Worm (Caenorhabditis elegans) whole organism, L4/young adult: Measurements from ENCODE around the gene phat-3.

Source experiments
- W03F9.2 ChIP-seq: fragments of 150-350 bp; optimal IDR thresholded peaks from 2 replicates; lab custom pipeline; 2014; ENCODE audit warnings: missing biosample characterization, missing genetic modification characterization
- dao-5 ChIP-seq: sonication (generic microtip); optimal IDR thresholded peaks from 2 replicates; lab custom pipeline; 2016; ENCODE audit warnings: missing genotype, missing genetic modification characterization, moderate library complexity, missing compliant biosample characterization
- him-1 ChIP-seq: sonication (generic microtip); optimal IDR thresholded peaks from 2 replicates; lab custom pipeline; 2016; ENCODE audit warnings: missing genotype, missing genetic modification reagents, missing genetic modification characterization, missing compliant biosample characterization

The phat-3 gene

DNA sequence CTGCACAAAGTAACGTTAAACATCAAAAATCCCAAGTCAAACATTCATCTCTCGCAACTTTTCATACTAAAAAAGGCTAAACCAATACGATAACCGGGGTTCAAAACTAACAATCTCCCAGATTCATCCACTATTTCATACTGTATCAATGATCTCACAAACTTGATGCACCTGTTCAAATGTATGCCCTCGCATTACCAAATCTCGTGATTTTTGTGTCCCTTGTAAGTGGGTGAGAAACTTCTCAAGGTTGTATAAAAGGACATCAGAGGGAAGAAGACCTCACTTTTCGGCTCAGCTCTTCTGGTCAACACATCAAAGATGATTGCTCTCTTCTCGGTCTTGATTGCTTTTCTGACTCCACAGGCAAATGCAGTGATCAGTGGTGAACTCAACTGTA lies at the start of gene phat-3:
Gene phat-3 (plus strand): TSS at position 301 of the 400 bp plus-strand sequence.
- TF ChIP-seq W03F9.2 (tag; lab: Kevin White, UChicago) (no peak), dao-5 (no peak), him-1 (no peak)

DNA sequence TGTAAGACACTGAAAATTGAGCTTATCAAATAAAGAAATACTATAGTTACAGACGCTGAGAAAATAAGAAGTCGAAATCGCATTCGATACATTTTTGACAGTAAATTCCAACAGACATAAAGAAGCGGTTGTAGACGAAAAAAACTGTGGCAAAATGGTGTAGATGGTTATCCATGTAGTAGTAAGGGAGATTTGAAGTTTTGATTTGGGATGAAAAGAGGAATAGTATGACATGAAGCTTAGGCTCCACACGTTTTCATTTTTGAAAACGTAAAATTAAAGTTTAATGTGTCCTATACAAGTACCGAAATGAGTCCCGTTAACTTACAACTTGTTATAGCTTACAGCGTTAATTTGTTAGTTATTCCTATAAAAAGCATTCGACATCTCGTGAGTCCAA lies 49.7 kb upstream of the phat-3 start, which contains the start of gene K09D9.9:
Gene K09D9.9 (minus strand): TSS at position 101 of the 400 bp plus-strand sequence.
- no peak for TF ChIP-seq him-1
- TF ChIP-seq W03F9.2 (tag; lab: Kevin White, UChicago), result no peak
- TF ChIP-seq dao-5, result no peak

DNA sequence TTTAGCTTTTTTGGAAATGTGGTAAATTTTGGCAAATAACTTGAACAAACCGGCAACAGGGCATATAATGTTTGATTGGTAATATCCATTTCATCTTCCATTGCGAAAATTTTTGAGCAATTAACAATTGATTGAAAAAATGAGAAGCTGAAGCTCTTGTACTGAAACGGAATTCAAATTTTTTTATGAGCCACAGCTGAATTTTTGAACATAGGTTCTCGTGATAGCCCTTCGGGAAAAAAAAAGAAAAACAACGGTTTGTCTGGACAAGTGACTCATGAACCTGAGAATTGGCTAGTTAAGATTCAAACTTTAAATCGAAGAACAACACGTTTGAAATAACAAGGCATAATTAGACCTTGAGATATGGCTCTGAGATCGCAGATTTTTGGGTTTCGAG lies 47.9 kb upstream of the phat-3 start, which contains the start of gene srx-62:
Gene srx-62 (minus strand): TSS at position 101 of the 400 bp plus-strand sequence.
- TF ChIP-seq W03F9.2 (tag; lab: Kevin White, UChicago) (no peak), him-1 (no peak), dao-5 (no peak)

DNA sequence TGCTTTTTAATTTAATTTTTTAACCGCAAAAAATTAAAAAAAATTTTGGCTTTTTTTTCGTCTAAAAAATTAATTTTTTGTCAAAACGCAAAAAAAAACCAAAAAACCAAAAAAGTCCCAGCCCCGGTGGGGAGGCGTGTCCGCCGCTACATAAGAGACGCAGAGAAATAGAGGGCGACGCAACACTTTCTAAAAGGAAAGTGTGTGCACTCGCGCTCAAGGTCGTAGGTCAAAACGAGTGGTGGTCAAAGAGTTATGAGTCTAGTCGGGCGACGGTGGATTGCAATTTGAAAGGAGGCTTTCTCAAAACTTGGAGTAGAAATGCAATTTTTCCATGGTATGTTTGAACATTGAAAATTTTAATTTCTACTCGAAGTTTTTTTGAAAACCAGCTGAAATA lies 39.2 kb upstream of the phat-3 start:
- TF ChIP-seq W03F9.2 (tag; lab: Kevin White, UChicago), result no peak
- no peak for TF ChIP-seq dao-5
- no peak for TF ChIP-seq him-1

- TF ChIP-seq him-1, result no peak
- no peak for TF ChIP-seq dao-5
- TF ChIP-seq W03F9.2 (tag; lab: Kevin White, UChicago), result no peak
Observed at ce11 chrV:4005219-4005618, 38.5 kb upstream of the phat-3 start, which contains the start of gene srh-8. TSS of gene srh-8 (plus strand) at chrV:4005519.

ce11 chrV:4007927-4008326 lies 35.8 kb upstream of the phat-3 start, which contains the start of gene srh-7:
TSS of gene srh-7 (plus strand) at chrV:4008227.
- TF ChIP-seq W03F9.2 (tag; lab: Kevin White, UChicago) (no peak), him-1 (no peak), dao-5 (no peak)

- TF ChIP-seq him-1, result no peak
Observed at ce11 chrV:4010170-4010569, 33.6 kb upstream of the phat-3 start, which contains the start of gene srh-4. TSS of gene srh-4 (plus strand) at chrV:4010470.

DNA sequence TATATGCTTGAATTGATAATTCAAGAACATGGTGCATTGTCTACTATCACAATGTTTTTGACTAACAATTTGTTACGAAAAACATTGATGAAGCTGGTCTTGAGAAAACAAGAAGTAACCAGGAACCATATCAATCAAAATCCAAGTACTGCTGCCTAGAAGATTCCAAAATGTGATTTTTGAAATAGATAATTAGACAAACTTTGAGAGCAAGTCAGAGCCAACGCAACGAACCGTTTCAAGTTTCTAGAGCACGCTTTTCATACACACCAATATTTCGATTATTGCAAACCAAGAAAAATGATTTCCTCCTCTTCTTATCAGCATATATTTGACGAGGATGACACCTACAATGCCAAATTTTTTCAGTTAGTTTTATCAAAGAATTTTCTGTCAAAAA lies 27.0 kb upstream of the phat-3 start, which contains the start of gene srw-89:
Gene srw-89 (plus strand): TSS at position 301 of the 400 bp plus-strand sequence.
- TF ChIP-seq dao-5 (no peak), W03F9.2 (tag; lab: Kevin White, UChicago) (no peak), him-1 (no peak)

DNA sequence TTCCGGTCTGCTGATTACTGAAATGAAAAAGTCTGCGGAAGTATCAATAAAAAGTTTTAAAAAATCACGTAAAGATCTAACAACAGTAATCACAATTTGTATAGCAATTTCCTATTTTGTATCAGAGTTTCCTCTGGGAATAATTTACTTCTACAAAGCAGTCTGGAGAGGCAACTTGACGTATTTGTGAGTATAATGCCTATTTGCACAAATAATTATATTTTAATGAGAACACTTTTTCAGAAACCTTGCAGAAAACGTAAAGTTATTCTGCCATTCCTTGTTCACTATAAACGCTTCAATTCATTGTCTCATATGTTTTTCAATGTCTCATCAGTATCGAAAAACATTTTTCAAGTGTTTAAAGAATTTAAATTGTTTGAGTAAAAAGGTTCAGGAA lies 25.1 kb upstream of the phat-3 start:
- TF ChIP-seq him-1 (no peak), W03F9.2 (tag; lab: Kevin White, UChicago) (no peak)

- TF ChIP-seq dao-5, result no peak
- TF ChIP-seq W03F9.2 (tag; lab: Kevin White, UChicago), result no peak
- TF ChIP-seq him-1, result no peak
Observed at ce11 chrV:4019188-4019587, 24.5 kb upstream of the phat-3 start, which contains the start of gene K09D9.3. TSS of gene K09D9.3 (plus strand) at chrV:4019488.

- no peak for TF ChIP-seq dao-5
- no peak for TF ChIP-seq him-1
- no peak for TF ChIP-seq W03F9.2 (tag; lab: Kevin White, UChicago)
Observed at ce11 chrV:4021776-4022175, 22.0 kb upstream of the phat-3 start, which contains the start of gene K09D9.14. TSS of gene K09D9.14 (minus strand) at chrV:4021876.

ce11 chrV:4022309-4022708 lies 21.4 kb upstream of the phat-3 start, which contains the start of gene cyp-35A3:
TSS of gene cyp-35A3 (plus strand) at chrV:4022609.
- TF ChIP-seq W03F9.2 (tag; lab: Kevin White, UChicago), result no peak
- no peak for TF ChIP-seq dao-5
- no peak for TF ChIP-seq him-1

ce11 chrV:4024777-4025176 lies 19.0 kb upstream of the phat-3 start, which contains the start of gene K09D9.1:
TSS of gene K09D9.1 (plus strand) at chrV:4025047.
- TF ChIP-seq him-1 (no peak), W03F9.2 (tag; lab: Kevin White, UChicago) (no peak), dao-5 (no peak)

DNA sequence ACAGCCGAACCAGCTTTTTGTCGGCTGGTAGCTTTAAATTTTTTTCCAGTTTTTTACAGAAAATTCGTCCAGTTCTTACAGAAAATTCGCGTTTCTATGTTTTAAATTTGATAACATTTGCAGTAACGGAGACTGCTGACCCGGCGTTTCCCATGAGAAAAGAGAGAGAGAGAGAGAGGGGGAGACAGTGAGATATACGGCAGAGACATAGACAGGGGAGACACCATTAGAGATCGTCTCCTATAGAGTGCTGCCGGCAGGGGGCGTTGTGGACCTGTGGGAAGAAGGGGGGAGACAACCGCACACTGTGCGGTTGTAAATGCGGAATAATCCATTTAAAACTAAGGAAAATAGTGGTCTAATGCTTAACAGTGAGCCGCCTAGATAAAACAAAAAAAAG lies 14.1 kb upstream of the phat-3 start:
- TF ChIP-seq him-1, result no peak
- TF ChIP-seq W03F9.2 (tag; lab: Kevin White, UChicago), result no peak
- TF ChIP-seq dao-5, result no peak

DNA sequence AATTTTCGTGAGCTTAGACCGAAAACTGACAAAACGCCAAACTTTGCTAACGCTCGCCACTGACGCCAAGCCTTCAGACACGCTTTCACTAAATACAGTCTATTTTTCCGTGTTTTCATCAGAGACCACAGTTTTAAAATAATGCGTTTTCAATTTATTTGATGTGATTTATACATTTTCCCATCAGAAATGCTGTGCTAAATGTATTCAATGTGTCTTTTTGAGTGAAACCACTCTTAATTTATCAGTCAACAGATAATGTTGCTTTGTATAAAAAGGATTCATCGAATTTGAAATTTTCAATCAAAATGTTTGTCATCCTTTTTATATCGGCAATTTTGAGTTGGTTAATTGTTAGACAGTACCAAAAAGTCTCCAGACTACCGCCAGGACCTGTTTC lies 12.4 kb upstream of the phat-3 start, which contains the start of gene cyp-35A4:
Gene cyp-35A4 (plus strand): TSS at position 301 of the 400 bp plus-strand sequence.
- TF ChIP-seq W03F9.2 (tag; lab: Kevin White, UChicago) (no peak), dao-5 (no peak), him-1 (no peak)

DNA sequence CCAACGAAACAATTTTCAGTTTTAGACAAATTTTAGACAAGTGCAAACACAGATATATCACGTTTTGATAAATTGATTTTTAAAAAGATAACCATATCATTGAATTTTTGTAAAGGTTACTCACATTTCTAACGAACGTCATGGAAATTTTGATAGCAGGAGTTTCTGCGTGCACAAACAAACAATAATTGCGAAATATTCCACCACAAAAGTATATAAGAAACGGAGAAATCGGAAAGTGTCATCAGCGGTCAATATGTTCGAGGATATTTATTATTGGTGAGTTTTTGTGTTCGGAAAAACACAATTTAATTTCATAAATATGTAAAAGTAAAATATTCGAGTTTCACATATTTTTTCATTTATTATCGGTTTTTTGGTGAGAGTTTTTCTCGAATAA lies 9.4 kb upstream of the phat-3 start, which contains the start of gene C49G7.7:
Gene C49G7.7 (plus strand): TSS at position 174 of the 400 bp plus-strand sequence.
- no peak for TF ChIP-seq dao-5
- TF ChIP-seq him-1, result no peak
- no peak for TF ChIP-seq W03F9.2 (tag; lab: Kevin White, UChicago)
